Worm (Caenorhabditis elegans) whole organism, early embryonic: ENCODE data around the gene rict-1.

ENCODE experiments used
- B0310.2 ChIP-seq: sonication (generic microtip); optimal IDR thresholded peaks from 2 replicates; lab custom pipeline; 2016; ENCODE audit warnings: mild to moderate bottlenecking, missing genetic modification characterization, missing compliant biosample characterization
- aly-1 ChIP-seq: sonication (generic microtip); optimal IDR thresholded peaks from 2 replicates; lab custom pipeline; 2016; ENCODE audit warnings: missing genetic modification characterization, missing compliant biosample characterization
- ama-1 ChIP-seq: fragments of 150-350 bp; optimal IDR thresholded peaks from 2 replicates; lab custom pipeline; 2014
- ceh-36 ChIP-seq: sonication (generic microtip); optimal IDR thresholded peaks from 2 replicates; lab custom pipeline; 2016; ENCODE audit warnings: missing genetic modification characterization, inconsistent platforms, missing compliant biosample characterization
- flt-1 ChIP-seq: fragments of 200-800 bp; sonication (Bioruptor generic); IDR thresholded peaks from 2 replicates; pipeline ENCODE4 v1.3.6; 2022; ENCODE audit warnings: missing genetic modification characterization, missing compliant biosample characterization
- hmbx-1 ChIP-seq: sonication (generic microtip); optimal IDR thresholded peaks from 2 replicates; lab custom pipeline; 2016; ENCODE audit warnings: mild to moderate bottlenecking, missing genetic modification characterization, missing compliant biosample characterization
- pes-1 ChIP-seq: fragments of 200-800 bp; sonication (Bioruptor generic); IDR thresholded peaks from 2 replicates; pipeline ENCODE4 v1.3.6; 2022; ENCODE audit warnings: missing genetic modification reagents, missing genetic modification characterization, missing compliant biosample characterization
- scrt-1 ChIP-seq: fragments of 200-800 bp; sonication (Bioruptor generic); IDR thresholded peaks from 2 replicates; pipeline ENCODE4 v1.3.6; 2022; ENCODE audit warnings: missing genetic modification characterization, missing compliant biosample characterization
- tbx-37 ChIP-seq: fragments of 200-800 bp; sonication (Bioruptor generic); conservative IDR thresholded peaks from 2 replicates; pipeline ENCODE4 v1.3.6; 2022; ENCODE audit warnings: missing genetic modification reagents, missing genetic modification characterization, missing compliant biosample characterization
- tra-4 ChIP-seq: sonication (generic microtip); optimal IDR thresholded peaks from 2 replicates; lab custom pipeline; 2017; ENCODE audit warnings: missing genetic modification characterization, missing compliant biosample characterization

DNA sequence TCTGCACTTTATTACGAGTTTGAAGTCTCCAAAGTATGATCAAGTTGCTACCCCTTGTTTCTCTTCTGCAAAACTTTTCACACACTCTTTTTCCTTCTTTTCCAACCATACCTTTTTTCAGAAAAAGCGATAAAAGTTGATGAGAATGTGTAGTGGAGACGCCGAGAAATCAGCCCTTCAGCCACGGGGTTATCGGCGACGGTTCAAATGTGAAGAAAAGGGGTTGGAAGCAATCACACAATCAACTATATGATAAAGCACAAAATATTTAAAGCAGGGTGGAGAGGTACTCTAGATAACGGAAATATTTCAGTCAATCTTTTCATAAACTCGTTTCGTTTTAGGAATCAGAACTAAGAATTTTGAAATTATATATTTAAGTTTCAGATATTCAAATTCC is 43.5 kb downstream of the rict-1 start, which contains the start of gene F42G4.5:
- TF ChIP-seq ceh-36 (no peak), tbx-37 (GFP tag; lab: Robert Waterston, UW) (no peak), tra-4 (tag; lab: Kevin White, UChicago) (no peak), flt-1 (GFP tag; lab: Robert Waterston, UW) (no peak), pes-1 (no peak), ama-1 (lab: Kevin White, UChicago) (no peak), scrt-1 (GFP tag; lab: Robert Waterston, UW) (no peak), hmbx-1 (tag; lab: Kevin White, UChicago) (no peak), aly-1 (tag; lab: Kevin White, UChicago) (no peak), B0310.2 (tag; lab: Kevin White, UChicago) (no peak)
